Worm (Caenorhabditis elegans) whole organism, L4/young adult: ENCODE data around the gene zipt-13.

ENCODE experiments used
- W03F9.2 ChIP-seq: fragments of 150-350 bp; optimal IDR thresholded peaks from 2 replicates; lab custom pipeline; 2014; ENCODE audit warnings: missing biosample characterization, missing genetic modification characterization
- dao-5 ChIP-seq: sonication (generic microtip); optimal IDR thresholded peaks from 2 replicates; lab custom pipeline; 2016; ENCODE audit warnings: missing genotype, missing genetic modification characterization, moderate library complexity, missing compliant biosample characterization

DNA sequence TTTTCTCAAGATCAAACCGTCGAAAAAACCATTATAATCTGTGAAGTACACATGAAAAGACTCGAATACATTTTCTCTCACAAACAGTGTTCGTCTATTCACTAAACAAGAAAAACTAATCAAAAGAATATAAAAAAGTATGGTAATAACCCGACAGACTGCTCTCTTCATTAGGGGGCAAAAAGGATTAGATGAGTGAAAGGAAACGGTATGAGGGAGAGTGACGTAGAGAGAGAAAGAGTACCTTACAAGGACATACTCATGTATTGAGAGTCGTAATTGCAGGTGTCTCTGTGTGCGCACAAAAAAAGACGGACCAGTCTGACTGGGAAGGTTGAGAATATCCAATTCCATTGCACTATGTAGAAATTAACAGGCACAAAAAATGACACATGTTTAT, 12.9 kb upstream of the zipt-13 start:
- TF ChIP-seq W03F9.2 (no peak), dao-5 (tag; lab: Kevin White, UChicago) (no peak)
